Worm (Caenorhabditis elegans): ENCODE results near the gene unc-116.
A peak's percentile ranks its signal among the peaks of the same experiment; 100 is the strongest.

unc-116 gene

DNA sequence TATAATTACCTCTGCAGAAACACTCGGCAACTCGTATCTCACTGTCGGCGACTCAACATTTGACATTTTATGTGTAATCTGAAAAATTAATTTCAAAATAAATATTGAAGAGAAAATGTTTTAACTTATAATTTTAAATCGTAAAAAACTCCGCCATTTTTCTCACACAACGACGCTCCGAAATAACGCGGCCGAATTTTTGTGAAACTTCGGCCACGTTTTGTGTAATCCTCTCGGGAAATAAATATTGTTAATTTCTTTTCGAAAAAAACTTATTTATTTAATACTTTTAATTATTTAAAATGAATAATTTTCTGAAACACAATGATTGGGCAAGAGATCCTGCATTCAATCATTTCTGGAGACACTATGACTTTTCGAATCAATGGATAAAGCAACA lies 47.6 kb downstream of the unc-116 start, which contains the start of the genes F10E9.7 and F10E9.5 (continued):
- TF ChIP-seq cebp-1 (GFP tag; IDR thresholded peaks at IDR 0.05), result no peak
- TF ChIP-seq cebp-1 (tag; optimal IDR thresholded peaks at IDR 0.05), result peak; percentile 68
- TF ChIP-seq dpff-1 (tag; optimal IDR thresholded peaks at IDR 0.05), result no peak
- TF ChIP-seq F52B5.7 (tag; optimal IDR thresholded peaks at IDR 0.05), result no peak
- TF ChIP-seq gei-17 (GFP tag; optimal IDR thresholded peaks at IDR 0.05), result no peak
- no peak for TF ChIP-seq bed-1 (GFP tag; IDR thresholded peaks at IDR 0.05)
- TF ChIP-seq T07F8.4 (tag; optimal IDR thresholded peaks at IDR 0.05), result no peak
- peak; percentile 78 for TF ChIP-seq let-526 (GFP tag; IDR thresholded peaks at IDR 0.05)
- no peak for TF ChIP-seq tbx-9 (tag; optimal IDR thresholded peaks at IDR 0.05; ENCODE audit: borderline replicate concordance)
- TF ChIP-seq bed-2 (GFP tag; IDR thresholded peaks at IDR 0.05), result peak; percentile 62; the same call in 1 of the 2 replicates
- peak; percentile 78; the same call in 1 of the 2 replicates for TF ChIP-seq madf-3 (GFP tag; IDR thresholded peaks at IDR 0.05)
- peak; percentile 85 for TF ChIP-seq lin-54 (GFP tag; optimal IDR thresholded peaks at IDR 0.05)
- peak; percentile 83 for TF ChIP-seq madf-10 (tag; optimal IDR thresholded peaks at IDR 0.05)
- TF ChIP-seq snpc-3.4 (tag; optimal IDR thresholded peaks at IDR 0.05), result peak; percentile 66
- TF ChIP-seq T26A5.8 (tag; optimal IDR thresholded peaks at IDR 0.05), result no peak
- no peak for TF ChIP-seq mes-4 (tag; optimal IDR thresholded peaks at IDR 0.05)
- TF ChIP-seq lin-35 (GFP tag; optimal IDR thresholded peaks at IDR 0.05), result peak in 1 of 3 experiments; percentile 83
- TF ChIP-seq C06A6.2 (GFP tag; conservative IDR thresholded peaks at IDR 0.05), result no peak
- no peak for TF ChIP-seq Y79H2A.3 (GFP tag; conservative IDR thresholded peaks at IDR 0.05)
- TF ChIP-seq ztf-26 (tag; optimal IDR thresholded peaks at IDR 0.05), result no peak
- TF ChIP-seq B0261.1 (tag; optimal IDR thresholded peaks at IDR 0.05), result peak; percentile 19
- TF ChIP-seq pbrm-1 (GFP tag; IDR thresholded peaks at IDR 0.05), result no peak
- TF ChIP-seq lsl-1 (GFP tag; optimal IDR thresholded peaks at IDR 0.05), result peak; percentile 58
- no peak for TF ChIP-seq F37B4.10 (GFP tag; IDR thresholded peaks at IDR 0.05)
- TF ChIP-seq hsf-1 (GFP tag; IDR thresholded peaks at IDR 0.05), result 0 out of 2 replicates have a peak, but pooled peaks have one; percentile 48
- TF ChIP-seq repo-1 (tag; optimal IDR thresholded peaks at IDR 0.05), result no peak
- TF ChIP-seq sea-2 (GFP tag; IDR thresholded peaks at IDR 0.05), result no peak
- TF ChIP-seq mel-28 (tag; optimal IDR thresholded peaks at IDR 0.05; ENCODE audit: borderline replicate concordance), result no peak
- peak; percentile 73; the same call in 1 of the 2 replicates for TF ChIP-seq mcd-1 (GFP tag; IDR thresholded peaks at IDR 0.05)
- TF ChIP-seq die-1 (tag; optimal IDR thresholded peaks at IDR 0.05), result no peak
- TF ChIP-seq lin-40 (tag; optimal IDR thresholded peaks at IDR 0.05), result peak; percentile 74
- peak; percentile 17 for TF ChIP-seq nhr-80 (tag; optimal IDR thresholded peaks at IDR 0.05)
- no peak for TF ChIP-seq zfh-2 (GFP tag; conservative IDR thresholded peaks at IDR 0.05)
- TF ChIP-seq Y53F4B.3 (GFP tag; IDR thresholded peaks at IDR 0.05), result no peak
- peak in 1 of 2 experiments; percentile 82 for TF ChIP-seq let-607 (tag; optimal IDR thresholded peaks at IDR 0.05)
- TF ChIP-seq ccch-3 (GFP tag; optimal IDR thresholded peaks at IDR 0.05), result peak; percentile 82
- TF ChIP-seq mxl-1 (tag; optimal IDR thresholded peaks at IDR 0.05), result no peak
- no peak for TF ChIP-seq sdz-38 (tag; optimal IDR thresholded peaks at IDR 0.05)
- no peak for TF ChIP-seq fkh-3 (tag; optimal IDR thresholded peaks at IDR 0.05)
- TF ChIP-seq hrde-1 (tag; optimal IDR thresholded peaks at IDR 0.05; ENCODE audit: borderline replicate concordance), result peak; percentile 82
- no peak for TF ChIP-seq B0336.3 (GFP tag; IDR thresholded peaks at IDR 0.05)
- TF ChIP-seq rpc-1 (optimal IDR thresholded peaks at IDR 0.05), result no peak
- no peak for TF ChIP-seq rpc-1 (tag; optimal IDR thresholded peaks at IDR 0.05)
- TF ChIP-seq ceh-100 (GFP tag; IDR thresholded peaks at IDR 0.05), result peak; percentile 69
- peak; percentile 89 for TF ChIP-seq ztf-28 (GFP tag; IDR thresholded peaks at IDR 0.05)
- TF ChIP-seq K12H6.12 (tag; optimal IDR thresholded peaks at IDR 0.05), result peak; percentile 85
- peak; percentile 46 for TF ChIP-seq snpc-1.1 (tag; optimal IDR thresholded peaks at IDR 0.05; ENCODE audit: insufficient read depth)
- TF ChIP-seq nhr-179 (tag; optimal IDR thresholded peaks at IDR 0.05), result no peak
- peak; percentile 36 for TF ChIP-seq zim-3 (tag; optimal IDR thresholded peaks at IDR 0.05)
- peak; percentile 67 for TF ChIP-seq D2030.7 (GFP tag; IDR thresholded peaks at IDR 0.05)
